Worm (Caenorhabditis elegans) whole organism, L1 larva: ENCODE results near the gene sec-61.A.

ENCODE experiments used
- ceh-82 ChIP-seq, 3 experiments: fragments of 150-350 bp in 1 of 3; sonication (generic microtip) in 2 of 3; optimal IDR thresholded peaks; 2 replicates each; lab custom pipeline; 2014 to 2017; ENCODE audit warnings: missing biosample characterization in 3 of 3, missing genetic modification characterization in 3 of 3
- fkh-10 ChIP-seq: sonication (generic microtip); optimal IDR thresholded peaks from 2 replicates; lab custom pipeline; 2017; ENCODE audit warnings: missing biosample characterization, missing genetic modification reagents, missing genetic modification characterization
- isw-1 ChIP-seq: fragments of 200-800 bp; sonication (Bioruptor generic); IDR thresholded peaks from 2 replicates; pipeline ENCODE4 v1.3.6; 2022; ENCODE audit warnings: missing genetic modification characterization, missing compliant biosample characterization
- jun-1 ChIP-seq: fragments of 150-350 bp; optimal IDR thresholded peaks from 2 replicates; lab custom pipeline; 2014; ENCODE audit warnings: missing biosample characterization, missing genetic modification reagents, missing genetic modification characterization
- lin-13 ChIP-seq: fragments of 150-350 bp; optimal IDR thresholded peaks from 2 replicates; lab custom pipeline; 2014; ENCODE audit warnings: missing biosample characterization, missing genetic modification reagents, missing genetic modification characterization
- lir-3 ChIP-seq: sonication (generic microtip); optimal IDR thresholded peaks from 2 replicates; lab custom pipeline; 2016; ENCODE audit warnings: mild to moderate bottlenecking, missing genetic modification characterization, moderate library complexity, missing compliant biosample characterization; ENCODE audit not compliant: poor library complexity
- unc-130 ChIP-seq: fragments of 150-350 bp; optimal IDR thresholded peaks from 2 replicates; lab custom pipeline; 2017; ENCODE audit warnings: missing biosample characterization, missing genetic modification characterization, inconsistent platforms
- ztf-4 ChIP-seq: fragments of 150-350 bp; optimal IDR thresholded peaks from 2 replicates; lab custom pipeline; 2014; ENCODE audit warnings: missing biosample characterization, missing genetic modification characterization

ce11 chrIV:14806903-14807302 is 18.2 kb downstream of the sec-61.A start, which contains the start of gene oig-5:
- TF ChIP-seq ceh-82 (tag; optimal IDR thresholded peaks at IDR 0.05; lab: Kevin White, UChicago) = no peak
- TF ChIP-seq isw-1 (GFP tag; lab: Robert Waterston, UW) = no peak
- no peak for TF ChIP-seq unc-130 (tag; lab: Kevin White, UChicago)
- TF ChIP-seq lir-3 (tag; lab: Kevin White, UChicago) = no peak
- no peak for TF ChIP-seq fkh-10
- no peak for TF ChIP-seq ztf-4 (tag; lab: Kevin White, UChicago)
- no peak for TF ChIP-seq jun-1 (tag; lab: Kevin White, UChicago)
- TF ChIP-seq lin-13 = no peak
